Fruit fly (Drosophila melanogaster) whole organism, wandering third instar larva: ENCODE data around the gene Dic1.
A peak's percentile ranks its signal among the peaks of the same experiment; 100 is the strongest.

Source experiments
- Abd-B ChIP-seq: fragments of >200 bp; optimal IDR thresholded peaks from 2 replicates; lab custom pipeline; 2017; ENCODE audit warnings: missing biosample characterization, missing genetic modification characterization
- CG32264 ChIP-seq: fragments of 200-800 bp; sonication (Bioruptor generic); optimal IDR thresholded peaks from 2 replicates; lab custom pipeline; 2016; ENCODE audit warnings: missing biosample characterization, missing genetic modification characterization
- CG9705 ChIP-seq: fragments of 200-800 bp; sonication (Bioruptor generic); optimal IDR thresholded peaks from 2 replicates; lab custom pipeline; 2018; ENCODE audit warnings: missing biosample characterization, mild to moderate bottlenecking, missing genetic modification characterization
- CrebA ChIP-seq: fragments of 200-800 bp; sonication (Bioruptor generic); optimal IDR thresholded peaks from 2 replicates; lab custom pipeline; 2016; ENCODE audit warnings: missing biosample characterization, mild to moderate bottlenecking, missing genetic modification characterization, borderline replicate concordance
- Dfd ChIP-seq: fragments of >200 bp; optimal IDR thresholded peaks from 2 replicates; lab custom pipeline; 2017; ENCODE audit warnings: missing biosample characterization, missing genetic modification characterization
- Dif ChIP-seq: fragments of 200-275, 200-300 bp; sonication (Bioruptor generic); optimal IDR thresholded peaks from 2 replicates; lab custom pipeline; 2018; ENCODE audit warnings: missing biosample characterization, missing genetic modification characterization; ENCODE audit not compliant: partially characterized antibody
- GATAd ChIP-seq: sonication (Bioruptor generic); optimal IDR thresholded peaks from 2 replicates; lab custom pipeline; 2016; ENCODE audit warnings: missing biosample characterization, missing genetic modification characterization
- HLH106 ChIP-seq: fragments of 200-800 bp; optimal IDR thresholded peaks from 3 replicates; lab custom pipeline; 2019; ENCODE audit warnings: missing biosample characterization, mild to moderate bottlenecking, missing genetic modification characterization, moderate library complexity
- Hnf4 ChIP-seq: fragments of 200-800 bp; sonication (Bioruptor generic); optimal IDR thresholded peaks from 2 replicates; lab custom pipeline; 2016; ENCODE audit warnings: missing biosample characterization, mild to moderate bottlenecking, missing genetic modification characterization
- Hr78 ChIP-seq: fragments of >200 bp; optimal IDR thresholded peaks from 2 replicates; lab custom pipeline; 2017; ENCODE audit warnings: missing biosample characterization, missing genetic modification characterization
- Hr83 ChIP-seq: fragments of 200-300 bp; sonication (Bioruptor generic); optimal IDR thresholded peaks from 2 replicates; lab custom pipeline; 2016; ENCODE audit warnings: missing biosample characterization, mild to moderate bottlenecking, missing genetic modification characterization, moderate library complexity; ENCODE audit not compliant: poor library complexity, severe bottlenecking
- Jra ChIP-seq: sonication (Bioruptor generic); optimal IDR thresholded peaks from 2 replicates; lab custom pipeline; 2016; ENCODE audit warnings: missing biosample characterization, missing genetic modification characterization
- Mio ChIP-seq: sonication (Bioruptor generic); optimal IDR thresholded peaks from 2 replicates; lab custom pipeline; 2016; ENCODE audit warnings: missing biosample characterization, missing genetic modification characterization
- Myc ChIP-seq: fragments of >200 bp; optimal IDR thresholded peaks from 2 replicates; lab custom pipeline; 2017
- N ChIP-seq: fragments of >200 bp; optimal IDR thresholded peaks from 2 replicates; lab custom pipeline; 2018; ENCODE audit warnings: missing biosample characterization, missing external identifiers, missing genetic modification characterization
- OdsH ChIP-seq: fragments of 200-800 bp; sonication (Bioruptor generic); optimal IDR thresholded peaks from 2 replicates; lab custom pipeline; 2016; ENCODE audit warnings: missing biosample characterization, mild to moderate bottlenecking, missing genetic modification characterization
- Rel ChIP-seq, 2 experiments: fragments of 200-800 bp; sonication (Bioruptor generic) in 1 of 2; optimal IDR thresholded peaks; 2 replicates in 1 of 2; 3 replicates in 1 of 2; lab custom pipeline; 2016 to 2019; ENCODE audit warnings: mild to moderate bottlenecking in 2 of 2, missing biosample characterization in 2 of 2, missing genetic modification characterization in 2 of 2, moderate library complexity in 1 of 2
- Sp1 ChIP-seq: fragments of 200-800 bp; sonication (Bioruptor generic); optimal IDR thresholded peaks from 3 replicates; lab custom pipeline; 2019; ENCODE audit warnings: missing biosample characterization, mild to moderate bottlenecking, missing genetic modification characterization, moderate library complexity
- Vsx2 ChIP-seq: fragments of 200-300, 225-300 bp; sonication (Bioruptor generic); optimal IDR thresholded peaks from 2 replicates; lab custom pipeline; 2018; ENCODE audit warnings: missing biosample characterization, missing genetic modification characterization; ENCODE audit not compliant: partially characterized antibody
- br ChIP-seq: fragments of 200-800 bp; sonication (Bioruptor generic); optimal IDR thresholded peaks from 2 replicates; lab custom pipeline; 2016; ENCODE audit warnings: missing biosample characterization, missing genetic modification characterization
- brk ChIP-seq: fragments of 200-800 bp; sonication (Bioruptor generic); optimal IDR thresholded peaks from 2 replicates; lab custom pipeline; 2016; ENCODE audit warnings: missing biosample characterization, mild to moderate bottlenecking, missing genetic modification characterization
- dl ChIP-seq, 2 experiments: fragments of 175-275, 200-275 bp in 1 of 2; fragments of 200-275 bp in 1 of 2; sonication (Bioruptor generic); optimal IDR thresholded peaks; lab custom pipeline; 2018; ENCODE audit warnings: mild to moderate bottlenecking in 2 of 2, missing biosample characterization in 2 of 2, missing genetic modification characterization in 2 of 2, moderate library complexity in 2 of 2; ENCODE audit not compliant: partially characterized antibody in 2 of 2, insufficient read depth in 1 of 2
- dmrt93B ChIP-seq: fragments of 200-800 bp; sonication (Bioruptor generic); optimal IDR thresholded peaks from 2 replicates; lab custom pipeline; 2018; ENCODE audit warnings: missing biosample characterization, mild to moderate bottlenecking, missing genetic modification characterization
- dsf ChIP-seq: sonication (Bioruptor generic); optimal IDR thresholded peaks from 2 replicates; lab custom pipeline; 2016; ENCODE audit warnings: missing biosample characterization, missing genetic modification characterization, borderline replicate concordance
- ey ChIP-seq: fragments of 200-800 bp; sonication (Bioruptor generic); optimal IDR thresholded peaks from 2 replicates; lab custom pipeline; 2016; ENCODE audit warnings: missing biosample characterization, missing genetic modification characterization
- foxo ChIP-seq, 2 experiments: fragments of 200-800 bp; sonication (Bioruptor generic); optimal IDR thresholded peaks; 2 replicates in 1 of 2; 3 replicates in 1 of 2; lab custom pipeline; 2016 to 2017; ENCODE audit warnings: missing biosample characterization in 2 of 2, missing genetic modification characterization in 2 of 2
- fru ChIP-seq: fragments of 200-800 bp; sonication (Bioruptor generic); optimal IDR thresholded peaks from 3 replicates; lab custom pipeline; 2016; ENCODE audit warnings: missing biosample characterization, mild to moderate bottlenecking, missing genetic modification characterization
- h ChIP-seq: fragments of 200-800 bp; sonication (Bioruptor generic); optimal IDR thresholded peaks from 3 replicates; lab custom pipeline; 2016; ENCODE audit warnings: missing biosample characterization, mild to moderate bottlenecking, missing genetic modification characterization
- jim ChIP-seq: fragments of 175-275, 200-325 bp; sonication (Bioruptor generic); optimal IDR thresholded peaks from 2 replicates; lab custom pipeline; 2016; ENCODE audit warnings: missing biosample characterization, mild to moderate bottlenecking, missing genetic modification characterization
- lola ChIP-seq: fragments of >200 bp; optimal IDR thresholded peaks from 2 replicates; lab custom pipeline; 2017; ENCODE audit warnings: missing biosample characterization, missing genetic modification characterization
- pan ChIP-seq: fragments of >200 bp; optimal IDR thresholded peaks from 2 replicates; lab custom pipeline; 2017
- psq ChIP-seq: fragments of 200-800 bp; sonication (Bioruptor generic); optimal IDR thresholded peaks from 3 replicates; lab custom pipeline; 2017; ENCODE audit warnings: missing biosample characterization, mild to moderate bottlenecking, missing genetic modification characterization, moderate library complexity
- rgr ChIP-seq: fragments of 200-800 bp; sonication (Bioruptor generic); optimal IDR thresholded peaks from 3 replicates; lab custom pipeline; 2016; ENCODE audit warnings: missing biosample characterization, mild to moderate bottlenecking, missing genetic modification characterization
- sage ChIP-seq: fragments of 200-800 bp; sonication (Bioruptor generic); optimal IDR thresholded peaks from 2 replicates; lab custom pipeline; 2016; ENCODE audit warnings: missing biosample characterization, mild to moderate bottlenecking, missing genetic modification characterization
- sv ChIP-seq: fragments of 200-800 bp; sonication (Bioruptor generic); optimal IDR thresholded peaks from 3 replicates; lab custom pipeline; 2016; ENCODE audit warnings: missing biosample characterization, missing genetic modification characterization
- tai ChIP-seq: sonication (Bioruptor generic); optimal IDR thresholded peaks from 2 replicates; lab custom pipeline; 2016; ENCODE audit warnings: missing biosample characterization, missing genetic modification characterization
- usp ChIP-seq: fragments of >200 bp; optimal IDR thresholded peaks from 2 replicates; lab custom pipeline; 2017; ENCODE audit warnings: missing biosample characterization, missing genetic modification characterization
- woc ChIP-seq: sonication (Bioruptor generic); optimal IDR thresholded peaks from 2 replicates; lab custom pipeline; 2016; ENCODE audit warnings: missing biosample characterization, mild to moderate bottlenecking, missing genetic modification characterization

Gene Dic1

DNA sequence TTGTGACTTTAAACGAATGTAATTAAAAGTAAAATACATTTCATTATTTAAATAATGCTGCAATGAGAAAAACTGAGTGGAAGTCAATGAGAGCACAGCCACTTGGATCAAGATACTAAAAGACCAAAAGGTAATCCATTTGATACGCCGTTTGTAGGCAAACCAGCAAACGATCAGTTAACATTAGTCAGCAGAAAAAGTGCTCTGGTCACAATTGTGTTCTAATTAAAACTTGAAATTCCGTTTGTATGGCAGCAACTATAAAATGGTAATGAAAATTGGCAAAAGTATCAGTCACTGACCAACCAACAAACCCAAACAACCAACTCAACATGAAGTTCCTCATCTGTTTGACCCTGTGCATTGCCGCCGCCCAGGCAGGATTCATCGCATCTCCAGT, 32.8 kb downstream of the Dic1 start, which contains the start of gene CG14377:
Gene CG14377 (plus strand): TSS at position 301 of the 400 bp plus-strand sequence.
- TF ChIP-seq rgr (GFP tag; lab: Kevin White, UChicago): no peak
- no peak for TF ChIP-seq Jra (GFP tag; lab: Kevin White, UChicago)
- no peak for TF ChIP-seq pan (lab: Kevin White, UChicago)
- no peak for TF ChIP-seq woc (GFP tag; lab: Kevin White, UChicago)
- TF ChIP-seq Vsx2 (GFP tag; lab: Kevin White, UChicago): no peak
- no peak for TF ChIP-seq dl (GFP tag; optimal IDR thresholded peaks at IDR 0.05; lab: Kevin White, UChicago; ENCODE audit: insufficient read depth in 1 of 2, partially characterized antibody in 2 of 2)
- no peak for TF ChIP-seq Rel (GFP tag; optimal IDR thresholded peaks at IDR 0.05; lab: Kevin White, UChicago)
- TF ChIP-seq Rel (tag; optimal IDR thresholded peaks at IDR 0.05; lab: Kevin White, UChicago): no peak
- no peak for TF ChIP-seq lola (GFP tag; lab: Kevin White, UChicago)
- no peak for TF ChIP-seq br
- TF ChIP-seq brk: no peak
- TF ChIP-seq HLH106: no peak
- TF ChIP-seq jim (GFP tag; lab: Kevin White, UChicago): no peak
- no peak for TF ChIP-seq Dfd (GFP tag; lab: Kevin White, UChicago)
- no peak for TF ChIP-seq CrebA (GFP tag; lab: Kevin White, UChicago)
- no peak for TF ChIP-seq tai (GFP tag; lab: Kevin White, UChicago)
- TF ChIP-seq OdsH: no peak
- TF ChIP-seq h: no peak
- no peak for TF ChIP-seq dmrt93B

DNA sequence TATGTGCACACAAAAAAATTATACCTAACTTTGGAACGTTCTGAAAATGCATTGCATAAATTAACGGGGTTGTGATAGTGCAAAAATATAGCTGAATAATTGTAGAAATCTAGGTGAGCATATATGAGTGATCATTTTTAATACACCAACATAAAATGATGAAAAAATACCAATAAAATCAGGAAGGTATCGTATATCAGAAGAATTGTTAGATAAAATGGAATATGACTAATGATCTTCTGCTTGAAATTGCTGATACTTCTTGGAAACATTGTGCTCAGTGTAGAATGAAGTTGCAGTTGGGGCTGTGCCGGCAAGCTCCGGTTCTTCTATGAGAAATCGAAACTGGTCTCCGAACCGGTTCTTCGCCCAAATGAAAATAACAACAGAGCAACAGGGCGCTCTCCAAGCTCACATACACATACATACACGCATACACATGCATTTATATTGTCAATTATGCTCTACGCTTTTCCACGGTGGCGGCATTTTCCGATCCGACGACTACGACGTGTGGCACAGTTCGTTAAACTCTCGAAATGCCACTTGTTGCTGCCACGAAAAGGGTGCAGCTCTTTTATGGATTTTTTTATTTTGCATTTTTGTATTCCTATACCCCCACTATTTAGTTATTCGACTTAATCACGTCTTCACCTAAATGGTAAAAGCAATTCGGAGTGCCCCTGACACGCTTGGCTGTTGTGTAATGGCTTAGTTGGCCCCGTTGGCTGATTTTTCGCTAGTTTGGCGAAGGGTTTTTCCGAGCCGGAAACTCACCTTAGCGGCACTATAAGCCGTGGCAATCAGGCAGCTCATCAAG, 36.4 kb downstream of the Dic1 start:
- TF ChIP-seq N: no peak
- peak; percentile 94 for TF ChIP-seq h
- TF ChIP-seq GATAd: no peak
- TF ChIP-seq OdsH: peak; percentile 95
- no peak for TF ChIP-seq dl (GFP tag; optimal IDR thresholded peaks at IDR 0.05; lab: Kevin White, UChicago; ENCODE audit: insufficient read depth in 1 of 2, partially characterized antibody in 2 of 2)
- TF ChIP-seq Hnf4 (GFP tag; lab: Kevin White, UChicago): peak; percentile 91
- peak; percentile 81 for TF ChIP-seq CG9705 (GFP tag; lab: Kevin White, UChicago)
- TF ChIP-seq sv (GFP tag; lab: Kevin White, UChicago): peak; percentile 85
- peak; percentile 90 for TF ChIP-seq psq (GFP tag; lab: Kevin White, UChicago)
- no peak for TF ChIP-seq usp (GFP tag; lab: Kevin White, UChicago)
- TF ChIP-seq CG32264 (GFP tag; lab: Kevin White, UChicago): peak; percentile 76
- TF ChIP-seq brk: peak; percentile 80
- no peak for TF ChIP-seq Abd-B (GFP tag; lab: Kevin White, UChicago)
- peak; percentile 95 for TF ChIP-seq Sp1 (GFP tag; lab: Kevin White, UChicago)
- TF ChIP-seq br: peak; percentile 95
- TF ChIP-seq fru (GFP tag; lab: Kevin White, UChicago): peak; percentile 95
- TF ChIP-seq ey: peak; percentile 94
- TF ChIP-seq woc (GFP tag; lab: Kevin White, UChicago): peak; percentile 92
- no peak for TF ChIP-seq lola (GFP tag; lab: Kevin White, UChicago)
- TF ChIP-seq Vsx2 (GFP tag; lab: Kevin White, UChicago): peak; percentile 47
- no peak for TF ChIP-seq Myc
- TF ChIP-seq tai (GFP tag; lab: Kevin White, UChicago): peak; percentile 76
- TF ChIP-seq sage: peak; percentile 86
- TF ChIP-seq Rel (GFP tag; optimal IDR thresholded peaks at IDR 0.05; lab: Kevin White, UChicago): peak; percentile 31
- TF ChIP-seq Rel (tag; optimal IDR thresholded peaks at IDR 0.05; lab: Kevin White, UChicago): peak; percentile 65
- TF ChIP-seq HLH106: peak; percentile 93
- no peak for TF ChIP-seq Hr78 (GFP tag; lab: Kevin White, UChicago)
- peak; percentile 68 to 94 for TF ChIP-seq foxo (GFP tag; optimal IDR thresholded peaks at IDR 0.05; lab: Kevin White, UChicago)
- peak; percentile 73 for TF ChIP-seq dsf
- TF ChIP-seq Jra (GFP tag; lab: Kevin White, UChicago): peak; percentile 85
- TF ChIP-seq CrebA (GFP tag; lab: Kevin White, UChicago): peak; percentile 27
- peak; percentile 93 for TF ChIP-seq rgr (GFP tag; lab: Kevin White, UChicago)
- peak; percentile 59 for TF ChIP-seq Dif (GFP tag; lab: Kevin White, UChicago)
- TF ChIP-seq Dfd (GFP tag; lab: Kevin White, UChicago): no peak
- TF ChIP-seq Mio: peak; percentile 24
- no peak for TF ChIP-seq pan (lab: Kevin White, UChicago)
- TF ChIP-seq dmrt93B: peak; percentile 81
- TF ChIP-seq Hr83: no peak
- TF ChIP-seq jim (GFP tag; lab: Kevin White, UChicago): no peak
- TF ChIP-seq, all 38 proteins: peak for 26
